Worm (Caenorhabditis elegans): ENCODE data around the gene mxl-2.
A peak's percentile ranks its signal among the peaks of the same experiment; 100 is the strongest.

Gene mxl-2

DNA sequence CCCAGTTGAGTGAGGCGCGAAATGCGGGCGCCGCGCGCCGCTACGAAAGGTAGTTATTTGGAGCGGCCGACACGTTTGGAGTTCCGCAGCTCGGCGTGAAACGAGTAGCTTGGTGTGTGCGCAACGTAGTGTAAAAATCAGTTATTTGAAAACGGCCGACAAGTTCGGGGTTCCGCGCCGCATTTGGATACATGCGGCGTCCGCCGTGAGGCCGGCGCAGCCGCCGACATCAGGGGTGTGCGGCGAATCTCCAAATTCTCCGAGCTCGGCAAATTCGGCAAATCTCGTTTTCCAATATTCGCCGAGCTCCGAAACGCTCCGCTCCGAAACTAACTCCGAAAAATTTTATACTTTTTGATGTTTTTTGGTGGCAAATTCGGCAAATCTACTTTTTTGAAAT is 30.0 kb downstream of the mxl-2 start:
- TF ChIP-seq sptf-1 (tag; optimal IDR thresholded peaks at IDR 0.05) (no peak), mep-1 (tag; optimal IDR thresholded peaks at IDR 0.05) (no peak), elt-3 (tag; optimal IDR thresholded peaks at IDR 0.05) (no peak), elt-1 (tag; optimal IDR thresholded peaks at IDR 0.05; ENCODE audit: borderline replicate concordance, insufficient read depth) (no peak), nhr-12 (tag; optimal IDR thresholded peaks at IDR 0.05) (no peak), cnd-1 (tag; optimal IDR thresholded peaks at IDR 0.05) (no peak), drap-1 (GFP tag; optimal IDR thresholded peaks at IDR 0.05) (no peak), unc-120 (tag; optimal IDR thresholded peaks at IDR 0.05; ENCODE audit: poor library complexity, severe bottlenecking) (no peak)

DNA sequence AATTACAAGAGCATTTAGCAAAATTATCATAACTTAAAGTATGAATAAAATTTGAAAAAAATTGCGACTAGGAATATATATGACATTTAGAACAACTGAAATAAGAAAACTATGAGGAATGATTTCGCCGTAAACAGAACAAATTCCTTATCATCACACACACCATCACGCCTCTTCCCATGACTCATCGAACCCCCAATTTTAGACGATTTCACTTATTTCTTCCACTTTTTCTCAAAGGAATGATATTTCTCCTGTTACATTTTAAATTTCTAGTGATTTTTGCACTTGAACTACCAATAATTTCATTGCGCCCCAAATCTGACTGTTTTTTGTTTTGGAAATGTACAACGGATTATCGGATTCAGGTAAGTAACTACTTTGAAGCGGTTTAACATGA is 31.3 kb downstream of the mxl-2 start, which contains the start of the genes zig-13 and ver-1:
TSS of gene zig-13 (minus strand) at position 101 of the 400 bp plus-strand sequence.
TSS of gene ver-1 (plus strand) at position 180 of the 400 bp plus-strand sequence.
- TF ChIP-seq tbx-8 (GFP tag; optimal IDR thresholded peaks at IDR 0.05) (no peak), sptf-1 (tag; optimal IDR thresholded peaks at IDR 0.05) (no peak), unc-39 (tag; optimal IDR thresholded peaks at IDR 0.05) (no peak), hlh-1 (tag; optimal IDR thresholded peaks at IDR 0.05) (no peak), lin-13 (tag; optimal IDR thresholded peaks at IDR 0.05) (no peak), M03D4.4 (tag; optimal IDR thresholded peaks at IDR 0.05) (no peak), unc-62 (GFP tag; optimal IDR thresholded peaks at IDR 0.05) (no peak), cnd-1 (tag; optimal IDR thresholded peaks at IDR 0.05) (no peak), lsy-2 (tag; optimal IDR thresholded peaks at IDR 0.05) (no peak), elt-1 (tag; optimal IDR thresholded peaks at IDR 0.05; ENCODE audit: borderline replicate concordance, insufficient read depth) (no peak), elt-3 (tag; optimal IDR thresholded peaks at IDR 0.05) (no peak), lin-32 (GFP tag; optimal IDR thresholded peaks at IDR 0.05) (no peak), flh-1 (GFP tag; optimal IDR thresholded peaks at IDR 0.05) (no peak), blmp-1 (tag; optimal IDR thresholded peaks at IDR 0.05) (no peak), ztf-11 (tag; optimal IDR thresholded peaks at IDR 0.05) (no peak), mls-2 (tag; optimal IDR thresholded peaks at IDR 0.05) (no peak), ham-2 (GFP tag; optimal IDR thresholded peaks at IDR 0.05) (no peak)

DNA sequence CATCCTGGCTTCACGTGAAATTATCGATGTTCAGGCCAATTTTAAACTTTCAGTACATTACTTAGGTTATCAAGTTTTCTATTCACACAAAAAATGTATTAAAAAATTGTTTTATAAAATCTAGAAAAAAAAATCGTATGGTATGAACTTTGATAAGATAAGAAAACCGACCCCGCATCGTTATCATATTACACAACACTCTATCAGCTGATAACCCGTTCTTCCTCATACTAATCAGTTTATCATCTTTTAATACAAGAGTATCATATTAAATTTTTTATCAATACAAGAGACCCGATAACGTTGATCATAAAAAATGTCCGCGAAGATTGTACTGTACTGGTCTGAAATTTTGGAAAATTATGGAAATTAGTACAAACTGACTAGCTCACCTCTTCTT is 33.8 kb downstream of the mxl-2 start:
- TF ChIP-seq ceh-39 (tag; optimal IDR thresholded peaks at IDR 0.05) (no peak), elt-3 (tag; optimal IDR thresholded peaks at IDR 0.05) (peak; percentile 70)

DNA sequence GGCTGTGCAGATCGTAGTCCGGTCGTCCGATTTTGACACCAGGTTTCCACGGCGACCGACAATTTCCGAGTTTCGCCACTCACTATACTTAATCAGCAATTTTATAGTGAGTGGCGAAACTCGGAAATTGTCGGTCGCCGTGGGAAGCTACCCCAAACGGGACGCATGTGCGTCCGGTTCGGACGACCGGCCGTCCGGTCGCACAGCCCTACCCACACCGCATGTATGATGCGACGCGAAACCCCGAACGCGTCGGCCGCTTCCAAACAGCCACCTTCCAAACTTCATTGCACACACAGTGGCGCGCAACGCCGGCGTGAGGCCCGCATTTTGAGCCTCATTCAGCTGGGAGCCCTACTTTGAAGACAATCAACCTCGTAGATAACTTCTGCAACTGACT is 36.8 kb downstream of the mxl-2 start:
- TF ChIP-seq cnd-1 (tag; optimal IDR thresholded peaks at IDR 0.05) (no peak), mls-2 (tag; optimal IDR thresholded peaks at IDR 0.05) (no peak), nhr-2 (tag; optimal IDR thresholded peaks at IDR 0.05) (no peak), flh-1 (GFP tag; optimal IDR thresholded peaks at IDR 0.05) (no peak), lin-13 (tag; optimal IDR thresholded peaks at IDR 0.05) (no peak), unc-62 (GFP tag; optimal IDR thresholded peaks at IDR 0.05) (no peak), mep-1 (tag; optimal IDR thresholded peaks at IDR 0.05) (no peak), bed-3 (GFP tag; optimal IDR thresholded peaks at IDR 0.05) (no peak), M03D4.4 (tag; optimal IDR thresholded peaks at IDR 0.05) (no peak), drap-1 (GFP tag; optimal IDR thresholded peaks at IDR 0.05) (no peak), nhr-76 (tag; optimal IDR thresholded peaks at IDR 0.05) (no peak), sptf-1 (tag; optimal IDR thresholded peaks at IDR 0.05) (no peak), sem-2 (GFP tag; optimal IDR thresholded peaks at IDR 0.05) (no peak), lsy-2 (tag; optimal IDR thresholded peaks at IDR 0.05) (no peak), unc-120 (tag; optimal IDR thresholded peaks at IDR 0.05; ENCODE audit: poor library complexity, severe bottlenecking) (no peak), tbx-8 (GFP tag; optimal IDR thresholded peaks at IDR 0.05) (no peak), nhr-12 (tag; optimal IDR thresholded peaks at IDR 0.05) (no peak), unc-39 (tag; optimal IDR thresholded peaks at IDR 0.05) (no peak), elt-3 (tag; optimal IDR thresholded peaks at IDR 0.05) (no peak), pha-4 (tag; optimal IDR thresholded peaks at IDR 0.05) (no peak)

DNA sequence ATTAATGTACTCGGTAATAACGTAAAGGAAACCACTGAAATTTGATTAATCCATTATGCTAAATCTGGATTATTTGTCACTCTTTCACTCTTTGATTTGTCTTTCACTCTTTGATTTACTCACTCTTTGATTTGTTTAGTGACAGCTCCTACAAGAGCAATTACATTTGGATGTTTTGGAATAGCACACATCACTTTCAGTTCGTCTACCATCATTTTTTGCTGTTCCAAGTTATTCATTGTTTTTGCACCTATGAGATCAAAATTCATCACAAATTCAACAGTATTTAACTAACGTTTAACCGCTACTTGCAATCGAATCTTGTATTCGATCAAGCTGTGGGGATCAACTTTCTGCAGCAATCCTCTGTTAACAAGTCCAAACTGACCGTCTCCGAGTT is 38.8 kb downstream of the mxl-2 start:
- no peak for TF ChIP-seq nhr-28 (tag; optimal IDR thresholded peaks at IDR 0.05)
- TF ChIP-seq mep-1 (tag; optimal IDR thresholded peaks at IDR 0.05), result no peak
- TF ChIP-seq nhr-2 (tag; optimal IDR thresholded peaks at IDR 0.05), result no peak
- no peak for TF ChIP-seq ces-1 (GFP tag; optimal IDR thresholded peaks at IDR 0.05)
- no peak for TF ChIP-seq zip-8 (tag; optimal IDR thresholded peaks at IDR 0.05)
- TF ChIP-seq bed-3 (GFP tag; optimal IDR thresholded peaks at IDR 0.05), result no peak

Data from whole organism, mixed stage, embryonic.